Worm (Caenorhabditis elegans) whole organism, young adult: Measurements from ENCODE around the gene math-1.

Experiments used
- D2030.7 ChIP-seq: fragments of 200-800 bp; sonication (Bioruptor generic); IDR thresholded peaks from 2 replicates; pipeline ENCODE4 v1.3.6; 2022; ENCODE audit warnings: missing genetic modification reagents, missing genetic modification characterization, missing compliant biosample characterization
- F22D6.2 ChIP-seq: sonication (generic microtip); optimal IDR thresholded peaks from 2 replicates; lab custom pipeline; 2016; ENCODE audit warnings: mild to moderate bottlenecking, missing genetic modification characterization, missing compliant biosample characterization
- F33H1.4 ChIP-seq: fragments of 200-800 bp; sonication (Bioruptor generic); IDR thresholded peaks from 2 replicates; pipeline ENCODE4 v1.3.6; 2022; ENCODE audit warnings: missing genetic modification reagents, missing genetic modification characterization, missing compliant biosample characterization
- F39B2.1 ChIP-seq: fragments of 200-800 bp; sonication (Bioruptor generic); IDR thresholded peaks from 2 replicates; pipeline ENCODE4 v1.3.6; 2022; ENCODE audit warnings: missing genetic modification reagents, missing genetic modification characterization, missing compliant biosample characterization
- T26A5.8 ChIP-seq: sonication (generic microtip); optimal IDR thresholded peaks from 2 replicates; lab custom pipeline; 2016; ENCODE audit warnings: missing genetic modification characterization, missing compliant biosample characterization
- ama-1 ChIP-seq, 3 experiments: fragments of 150-350 bp in 1 of 3; sonication (generic microtip) in 2 of 3; optimal IDR thresholded peaks; 2 replicates each; lab custom pipeline; 2014 to 2018; ENCODE audit warnings: missing biosample characterization in 2 of 3, missing genetic modification characterization in 2 of 3, missing genetic modification reagents in 2 of 3
- efl-1 ChIP-seq: fragments of 150-350 bp; optimal IDR thresholded peaks from 2 replicates; lab custom pipeline; 2014; ENCODE audit warnings: missing biosample characterization, missing genetic modification reagents, missing genetic modification characterization
- him-1 ChIP-seq: sonication (generic microtip); optimal IDR thresholded peaks from 2 replicates; lab custom pipeline; 2016; ENCODE audit warnings: missing genotype, missing genetic modification reagents, missing genetic modification characterization, missing compliant biosample characterization
- madf-3 ChIP-seq: fragments of 200-800 bp; sonication (Bioruptor generic); IDR thresholded peaks from 2 replicates; pipeline ENCODE4 v1.3.6; 2022; ENCODE audit warnings: missing genetic modification reagents, missing genetic modification characterization, missing compliant biosample characterization
- nfyb-1 ChIP-seq: fragments of 200-800 bp; sonication (Bioruptor generic); IDR thresholded peaks from 2 replicates; pipeline ENCODE4 v1.3.6; 2022; ENCODE audit warnings: missing genetic modification reagents, missing genetic modification characterization, missing compliant biosample characterization
- nhr-120 ChIP-seq: fragments of 200-800 bp; sonication (Bioruptor generic); IDR thresholded peaks from 2 replicates; pipeline ENCODE4 v1.3.6; 2022; ENCODE audit warnings: missing genetic modification characterization, missing compliant biosample characterization
- nhr-90 ChIP-seq: sonication (generic microtip); optimal IDR thresholded peaks from 2 replicates; lab custom pipeline; 2016; ENCODE audit warnings: missing genotype, mild to moderate bottlenecking, missing genetic modification characterization, missing compliant biosample characterization
- sea-2 ChIP-seq: fragments of 200-800 bp; sonication (Bioruptor generic); IDR thresholded peaks from 2 replicates; pipeline ENCODE4 v1.3.6; 2022; ENCODE audit warnings: missing genetic modification characterization, missing compliant biosample characterization
- tbp1 ChIP-seq: fragments of 200-800 bp; sonication (Bioruptor generic); optimal IDR thresholded peaks from 2 replicates; lab custom pipeline; 2018; ENCODE audit warnings: mild to moderate bottlenecking, missing genetic modification characterization, missing compliant biosample characterization

DNA sequence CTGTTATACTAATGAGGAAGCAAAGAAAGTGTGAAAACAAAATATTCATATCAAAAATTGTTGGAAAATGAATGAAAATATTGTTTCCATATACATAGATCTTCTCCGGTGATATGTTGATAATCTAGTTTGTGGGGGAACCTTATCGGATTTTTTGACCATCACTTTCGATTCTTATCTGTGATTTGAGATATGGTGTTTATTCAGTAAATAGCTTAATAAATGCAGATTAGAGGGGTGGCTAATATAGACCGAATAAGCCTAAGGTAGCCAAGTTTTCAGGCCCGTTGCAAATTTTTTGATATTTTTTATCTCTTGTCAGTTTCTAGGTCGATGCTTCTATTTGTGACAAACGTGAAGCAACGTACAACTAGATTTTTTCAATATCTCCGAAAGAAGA is 25.0 kb upstream of the math-1 start, which contains the start of gene F07E5.7:
- TF ChIP-seq F33H1.4 (no peak), F22D6.2 (tag; lab: Kevin White, UChicago) (no peak), nhr-120 (GFP tag; lab: Robert Waterston, UW) (no peak), tbp1 (GFP tag; lab: Kevin White, UChicago) (no peak), madf-3 (no peak), nhr-90 (tag; lab: Kevin White, UChicago) (no peak), sea-2 (GFP tag; lab: Robert Waterston, UW) (no peak), ama-1 (optimal IDR thresholded peaks at IDR 0.05; lab: Kevin White, UChicago) (no peak), ama-1 (GFP tag; optimal IDR thresholded peaks at IDR 0.05; lab: Kevin White, UChicago) (no peak), F39B2.1 (GFP tag; lab: Robert Waterston, UW) (no peak), him-1 (no peak), nfyb-1 (GFP tag; lab: Robert Waterston, UW) (no peak), efl-1 (GFP tag; lab: Kevin White, UChicago) (no peak), D2030.7 (GFP tag; lab: Robert Waterston, UW) (no peak), T26A5.8 (no peak)
